Worm (Caenorhabditis elegans) whole organism, young adult: Measurements from ENCODE around the gene mcm-2.

Experiments
- B0035.1 ChIP-seq: sonication (generic microtip); optimal IDR thresholded peaks from 2 replicates; lab custom pipeline; 2016; ENCODE audit warnings: missing genetic modification characterization, mild to moderate bottlenecking, missing compliant biosample characterization, missing genotype, missing genetic modification reagents
- F52B5.7 ChIP-seq: sonication (generic microtip); optimal IDR thresholded peaks from 2 replicates; lab custom pipeline; 2016; ENCODE audit warnings: mild to moderate bottlenecking, missing genetic modification characterization, missing compliant biosample characterization
- Y53G8AR.9 ChIP-seq: fragments of 200-800 bp; sonication (Bioruptor generic); conservative IDR thresholded peaks from 2 replicates; pipeline ENCODE4 v1.3.6; 2022; ENCODE audit warnings: missing genetic modification reagents, missing genetic modification characterization, missing compliant biosample characterization
- lin-54 ChIP-seq: fragments of 200-800 bp; sonication (Bioruptor generic); optimal IDR thresholded peaks from 2 replicates; lab custom pipeline; 2018; ENCODE audit warnings: mild to moderate bottlenecking, missing genetic modification characterization, missing compliant biosample characterization

DNA sequence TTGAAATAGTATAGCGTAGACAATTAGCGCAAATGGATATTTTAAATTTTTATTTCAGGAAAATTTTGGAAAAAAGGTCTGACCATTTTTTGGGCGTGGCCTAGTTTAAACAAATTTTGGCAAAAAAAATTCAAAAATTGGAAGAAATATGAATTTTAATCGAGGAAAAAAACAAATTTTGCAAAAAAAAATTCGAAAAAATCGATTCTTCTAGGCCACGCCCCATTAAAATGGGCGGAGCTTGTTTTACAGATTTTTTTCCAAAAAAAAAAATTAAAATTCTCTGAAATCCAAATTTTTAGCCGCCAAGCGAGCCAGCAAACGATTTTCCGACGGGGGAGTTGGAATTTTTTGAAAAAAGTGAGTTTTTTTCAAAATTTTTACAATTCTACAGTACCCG is 42.9 kb upstream of the mcm-2 start, which contains the start of gene nadk-2:
- TF ChIP-seq B0035.1 (tag; lab: Kevin White, UChicago) (no peak), lin-54 (GFP tag; lab: Kevin White, UChicago) (no peak), F52B5.7 (tag; lab: Kevin White, UChicago) (no peak), Y53G8AR.9 (GFP tag; lab: Robert Waterston, UW) (no peak)
